Worm (Caenorhabditis elegans) whole organism, L2 larva: ENCODE data around the gene gcy-21.

Source experiments
- C34F6.9 ChIP-seq: fragments of 150-350 bp; optimal IDR thresholded peaks from 2 replicates; lab custom pipeline; 2014; ENCODE audit warnings: missing biosample characterization, missing genetic modification characterization
- F13H6.1 ChIP-seq: sonication (generic microtip); optimal IDR thresholded peaks from 2 replicates; lab custom pipeline; 2016; ENCODE audit warnings: missing genetic modification characterization, missing compliant biosample characterization
- R02D3.7 ChIP-seq: fragments of 150-350 bp; optimal IDR thresholded peaks from 2 replicates; lab custom pipeline; 2014; ENCODE audit warnings: missing biosample characterization, missing genetic modification characterization
- Y55F3AM.14 ChIP-seq: fragments of 200-800 bp; sonication (Bioruptor generic); optimal IDR thresholded peaks from 2 replicates; lab custom pipeline; 2018; ENCODE audit warnings: mild to moderate bottlenecking, missing genetic modification characterization, missing compliant biosample characterization
- ZK546.5 ChIP-seq: sonication (generic microtip); optimal IDR thresholded peaks from 2 replicates; lab custom pipeline; 2017; ENCODE audit warnings: missing biosample characterization, missing genetic modification characterization
- alr-1 ChIP-seq: fragments of 150-350 bp; optimal IDR thresholded peaks from 2 replicates; lab custom pipeline; 2014; ENCODE audit warnings: missing biosample characterization, missing genetic modification characterization
- aly-2 ChIP-seq: fragments of 150-350 bp; optimal IDR thresholded peaks from 2 replicates; lab custom pipeline; 2014; ENCODE audit warnings: missing biosample characterization, missing genetic modification characterization
- ama-1 ChIP-seq: fragments of 150-350 bp; optimal IDR thresholded peaks from 2 replicates; lab custom pipeline; 2018; ENCODE audit warnings: inconsistent platforms
- ceh-16 ChIP-seq: fragments of 150-350 bp; optimal IDR thresholded peaks from 2 replicates; lab custom pipeline; 2014; ENCODE audit warnings: missing biosample characterization, missing genetic modification characterization
- ceh-82 ChIP-seq: fragments of 150-350 bp; optimal IDR thresholded peaks from 2 replicates; lab custom pipeline; 2014; ENCODE audit warnings: missing biosample characterization, missing genetic modification characterization
- crh-2 ChIP-seq: sonication (generic microtip); optimal IDR thresholded peaks from 2 replicates; lab custom pipeline; 2017; ENCODE audit warnings: missing biosample characterization, missing genetic modification characterization
- dmd-4 ChIP-seq: sonication (generic microtip); optimal IDR thresholded peaks from 2 replicates; lab custom pipeline; 2017; ENCODE audit warnings: missing biosample characterization, missing genetic modification characterization
- elt-1 ChIP-seq: fragments of 150-350 bp; optimal IDR thresholded peaks from 2 replicates; lab custom pipeline; 2014; ENCODE audit warnings: missing biosample characterization, missing genetic modification characterization
- elt-3 ChIP-seq: sonication (generic microtip); optimal IDR thresholded peaks from 2 replicates; lab custom pipeline; 2017; ENCODE audit warnings: missing biosample characterization, missing genetic modification characterization
- fos-1 ChIP-seq: fragments of 150-350 bp; optimal IDR thresholded peaks from 2 replicates; lab custom pipeline; 2014; ENCODE audit warnings: missing biosample characterization, missing genetic modification characterization
- gmeb-1 ChIP-seq: fragments of 150-350 bp; optimal IDR thresholded peaks from 2 replicates; lab custom pipeline; 2014; ENCODE audit warnings: missing biosample characterization, missing genetic modification characterization
- lin-11 ChIP-seq: fragments of 150-350 bp; sonication (generic microtip); optimal IDR thresholded peaks from 2 replicates; lab custom pipeline; 2014; ENCODE audit warnings: missing biosample characterization, missing genetic modification characterization, inconsistent platforms, mixed read lengths
- lin-13 ChIP-seq: fragments of 150-350 bp; optimal IDR thresholded peaks from 2 replicates; lab custom pipeline; 2014; ENCODE audit warnings: missing biosample characterization, missing genetic modification reagents, missing genetic modification characterization
- lsy-2 ChIP-seq, 2 experiments: fragments of 150-350 bp in 1 of 2; sonication (generic microtip) in 1 of 2; optimal IDR thresholded peaks; 2 replicates each; lab custom pipeline; 2014 to 2017; ENCODE audit warnings: missing biosample characterization in 2 of 2, missing genetic modification characterization in 2 of 2
- mab-5 ChIP-seq: fragments of 150-350 bp; optimal IDR thresholded peaks from 2 replicates; lab custom pipeline; 2014; ENCODE audit warnings: missing biosample characterization, missing genetic modification characterization
- mdl-1 ChIP-seq, 2 experiments: fragments of 150-350 bp in 1 of 2; sonication (generic microtip) in 1 of 2; optimal IDR thresholded peaks; 2 replicates each; lab custom pipeline; 2017; ENCODE audit warnings: missing biosample characterization in 2 of 2, missing genetic modification characterization in 2 of 2
- nhr-11 ChIP-seq: fragments of 150-350 bp; optimal IDR thresholded peaks from 2 replicates; lab custom pipeline; 2014; ENCODE audit warnings: missing biosample characterization, missing genetic modification characterization
- nhr-129 ChIP-seq: fragments of 150-350 bp; optimal IDR thresholded peaks from 2 replicates; lab custom pipeline; 2014; ENCODE audit warnings: missing biosample characterization, missing genetic modification characterization
- nhr-21 ChIP-seq: fragments of 150-350 bp; optimal IDR thresholded peaks from 2 replicates; lab custom pipeline; 2014; ENCODE audit warnings: missing biosample characterization, missing genetic modification characterization
- nhr-23 ChIP-seq: fragments of 150-350 bp; optimal IDR thresholded peaks from 2 replicates; lab custom pipeline; 2014; ENCODE audit warnings: missing biosample characterization, missing genetic modification reagents, missing genetic modification characterization
- nhr-237 ChIP-seq: fragments of 150-350 bp; optimal IDR thresholded peaks from 2 replicates; lab custom pipeline; 2014; ENCODE audit warnings: missing biosample characterization, missing genetic modification characterization
- nhr-25 ChIP-seq: fragments of 150-350 bp; sonication (generic microtip); optimal IDR thresholded peaks from 3 replicates; lab custom pipeline; 2014; ENCODE audit warnings: missing biosample characterization, missing genetic modification characterization
- nhr-6 ChIP-seq: fragments of 150-350 bp; optimal IDR thresholded peaks from 2 replicates; lab custom pipeline; 2014; ENCODE audit warnings: missing biosample characterization, missing genetic modification characterization
- nhr-77 ChIP-seq: fragments of 150-350 bp; optimal IDR thresholded peaks from 2 replicates; lab custom pipeline; 2014; ENCODE audit warnings: missing biosample characterization, missing genetic modification characterization
- peb-1 ChIP-seq: fragments of 150-350 bp; optimal IDR thresholded peaks from 2 replicates; lab custom pipeline; 2014; ENCODE audit warnings: missing biosample characterization, missing genetic modification characterization
- sem-4 ChIP-seq: fragments of 150-350 bp; optimal IDR thresholded peaks from 2 replicates; lab custom pipeline; 2014; ENCODE audit warnings: missing biosample characterization, missing genetic modification reagents, missing genetic modification characterization
- skn-1 ChIP-seq: sonication (generic microtip); optimal IDR thresholded peaks from 2 replicates; lab custom pipeline; 2017; ENCODE audit warnings: missing biosample characterization, missing genetic modification characterization
- sma-3 ChIP-seq: sonication (generic microtip); optimal IDR thresholded peaks from 2 replicates; lab custom pipeline; 2016; ENCODE audit warnings: missing genetic modification reagents, missing genetic modification characterization, missing compliant biosample characterization
- sma-9 ChIP-seq, 2 experiments: fragments of 150-350 bp in 1 of 2; sonication (generic microtip) in 1 of 2; optimal IDR thresholded peaks; 2 replicates each; lab custom pipeline; 2014 to 2016; ENCODE audit warnings: missing genetic modification characterization in 2 of 2, mild to moderate bottlenecking in 1 of 2, missing biosample characterization in 1 of 2, missing compliant biosample characterization in 1 of 2, missing genetic modification reagents in 1 of 2, moderate library complexity in 1 of 2
- snpc-4 ChIP-seq: fragments of 150-350 bp; optimal IDR thresholded peaks from 2 replicates; lab custom pipeline; 2014; ENCODE audit warnings: missing biosample characterization, missing genetic modification characterization
- unc-39 ChIP-seq: fragments of 150-350 bp; optimal IDR thresholded peaks from 2 replicates; lab custom pipeline; 2014; ENCODE audit warnings: missing biosample characterization, missing genetic modification characterization
- unc-55 ChIP-seq: fragments of 150-350 bp; sonication (generic microtip); optimal IDR thresholded peaks from 3 replicates; lab custom pipeline; 2014; ENCODE audit warnings: missing biosample characterization, missing genetic modification reagents, missing genetic modification characterization
- unc-62 ChIP-seq: fragments of 150-350 bp; optimal IDR thresholded peaks from 2 replicates; lab custom pipeline; 2014; ENCODE audit warnings: missing biosample characterization, missing genetic modification reagents, missing genetic modification characterization
- ztf-1 ChIP-seq: fragments of 200-800 bp; sonication (Bioruptor generic); conservative IDR thresholded peaks from 2 replicates; pipeline ENCODE4 v1.3.6; 2022; ENCODE audit warnings: missing genetic modification characterization, missing compliant biosample characterization
- ztf-11 ChIP-seq: sonication (generic microtip); optimal IDR thresholded peaks from 2 replicates; lab custom pipeline; 2017; ENCODE audit warnings: missing biosample characterization, missing genetic modification characterization

gcy-21 gene

DNA sequence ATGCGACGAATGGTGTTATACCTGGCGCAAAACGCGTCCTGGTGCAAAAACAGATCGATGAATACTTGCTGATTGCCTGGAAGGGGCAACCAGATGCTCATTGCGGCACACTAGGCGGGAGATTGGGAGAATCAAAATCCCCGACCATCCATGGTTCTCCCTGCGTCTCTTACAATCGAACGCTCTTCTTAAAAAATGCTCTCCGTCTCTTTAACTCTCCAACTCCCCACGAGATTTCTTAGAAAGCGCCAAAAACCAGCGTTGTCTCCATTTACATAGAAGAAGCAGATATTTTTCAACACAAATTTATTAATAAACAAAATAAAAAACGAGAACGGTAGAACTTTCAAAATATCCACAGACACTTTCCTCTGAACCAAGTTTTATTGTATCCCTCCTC lies 21.7 kb downstream of the gcy-21 start, which contains the start of gene F34D6.1:
F34D6.1 (minus strand) TSS at position 101 of the 400 bp plus-strand sequence.
- no peak for TF ChIP-seq mdl-1 (tag; optimal IDR thresholded peaks at IDR 0.05; lab: Kevin White, UChicago)
- no peak for TF ChIP-seq nhr-77
- no peak for TF ChIP-seq lin-11 (tag; lab: Kevin White, UChicago)
- no peak for TF ChIP-seq sma-9 (GFP tag; optimal IDR thresholded peaks at IDR 0.05; lab: Kevin White, UChicago)
- no peak for TF ChIP-seq sma-9 (tag; optimal IDR thresholded peaks at IDR 0.05; lab: Kevin White, UChicago)
- TF ChIP-seq snpc-4 (tag; lab: Kevin White, UChicago), result no peak
- TF ChIP-seq sma-3 (GFP tag; lab: Kevin White, UChicago), result no peak
- TF ChIP-seq fos-1 (tag; lab: Kevin White, UChicago), result no peak
- no peak for TF ChIP-seq nhr-21
- no peak for TF ChIP-seq sem-4
- TF ChIP-seq ceh-16 (tag; lab: Kevin White, UChicago), result no peak
- TF ChIP-seq gmeb-1, result no peak
- no peak for TF ChIP-seq unc-39
- TF ChIP-seq crh-2 (tag; lab: Kevin White, UChicago), result no peak

ce11 chrII:2684208-2684607 lies 24.7 kb downstream of the gcy-21 start, which contains the start of gene ceh-87:
Gene ceh-87, minus strand, starts transcription at chrII:2684308.
- no peak for TF ChIP-seq crh-2 (tag; lab: Kevin White, UChicago)
- TF ChIP-seq alr-1 (tag; lab: Kevin White, UChicago), result no peak
- no peak for TF ChIP-seq ztf-11
- TF ChIP-seq nhr-23, result no peak
- no peak for TF ChIP-seq skn-1 (tag; lab: Kevin White, UChicago)
- no peak for TF ChIP-seq mdl-1 (tag; optimal IDR thresholded peaks at IDR 0.05; lab: Kevin White, UChicago)
- no peak for TF ChIP-seq snpc-4 (tag; lab: Kevin White, UChicago)
- TF ChIP-seq elt-3 (tag; lab: Kevin White, UChicago), result no peak
- TF ChIP-seq nhr-6, result no peak

ce11 chrII:2684783-2685182 lies 25.3 kb downstream of the gcy-21 start:
- TF ChIP-seq unc-62 (GFP tag; lab: Kevin White, UChicago) (no peak), unc-39 (no peak), mab-5 (tag; lab: Kevin White, UChicago) (no peak), mdl-1 (tag; optimal IDR thresholded peaks at IDR 0.05; lab: Kevin White, UChicago) (no peak), ZK546.5 (no peak), ceh-16 (tag; lab: Kevin White, UChicago) (no peak), nhr-21 (no peak), ztf-1 (no peak), nhr-237 (tag; lab: Kevin White, UChicago) (no peak), snpc-4 (tag; lab: Kevin White, UChicago) (no peak), aly-2 (no peak), C34F6.9 (tag; lab: Kevin White, UChicago) (no peak), crh-2 (tag; lab: Kevin White, UChicago) (no peak), F13H6.1 (tag; lab: Kevin White, UChicago) (no peak), nhr-129 (tag; lab: Kevin White, UChicago) (no peak), ama-1 (lab: Kevin White, UChicago) (no peak), Y55F3AM.14 (GFP tag; lab: Kevin White, UChicago) (no peak), ztf-11 (no peak), nhr-25 (tag; lab: Kevin White, UChicago) (no peak), lsy-2 (tag; optimal IDR thresholded peaks at IDR 0.05; lab: Kevin White, UChicago) (no peak)

ce11 chrII:2686985-2687675 lies 27.7 kb downstream of the gcy-21 start, which contains the start of the genes sup-9 and nspf-1:
Gene sup-9, minus strand, starts transcription at chrII:2687027.
Gene nspf-1, plus strand, starts transcription at chrII:2687625.
- TF ChIP-seq dmd-4 (tag; lab: Kevin White, UChicago) (no peak), lsy-2 (tag; optimal IDR thresholded peaks at IDR 0.05; lab: Kevin White, UChicago) (peak in 1 of 2 experiments; percentile 28), aly-2 (no peak), unc-39 (no peak), elt-3 (tag; lab: Kevin White, UChicago) (no peak), nhr-11 (tag; lab: Kevin White, UChicago) (no peak), ceh-82 (no peak), lin-13 (GFP tag; lab: Kevin White, UChicago) (peak; percentile 59), C34F6.9 (tag; lab: Kevin White, UChicago) (peak; percentile 26), nhr-77 (no peak), crh-2 (tag; lab: Kevin White, UChicago) (no peak), skn-1 (tag; lab: Kevin White, UChicago) (no peak), peb-1 (tag; lab: Kevin White, UChicago) (no peak), ama-1 (lab: Kevin White, UChicago) (no peak), nhr-237 (tag; lab: Kevin White, UChicago) (no peak), snpc-4 (tag; lab: Kevin White, UChicago) (no peak), Y55F3AM.14 (GFP tag; lab: Kevin White, UChicago) (no peak), sem-4 (peak; percentile 24), mdl-1 (tag; optimal IDR thresholded peaks at IDR 0.05; lab: Kevin White, UChicago) (no peak), nhr-129 (tag; lab: Kevin White, UChicago) (no peak), unc-62 (GFP tag; lab: Kevin White, UChicago) (no peak), R02D3.7 (tag; lab: Kevin White, UChicago) (no peak), elt-1 (tag; lab: Kevin White, UChicago) (no peak), sma-9 (GFP tag; optimal IDR thresholded peaks at IDR 0.05; lab: Kevin White, UChicago) (peak; percentile 49), sma-9 (tag; optimal IDR thresholded peaks at IDR 0.05; lab: Kevin White, UChicago) (no peak), fos-1 (tag; lab: Kevin White, UChicago) (no peak), nhr-25 (tag; lab: Kevin White, UChicago) (no peak), ZK546.5 (no peak), F13H6.1 (tag; lab: Kevin White, UChicago) (peak; percentile 44), nhr-23 (no peak), ztf-1 (no peak), unc-55 (GFP tag; lab: Kevin White, UChicago) (no peak)
- TF ChIP-seq, all 48 proteins: peak for 6
